Fruit fly (Drosophila melanogaster): ENCODE measurements around the gene Pebp1.
A peak's percentile ranks its signal among the peaks of the same experiment; 100 is the strongest.

Gene Pebp1

DNA sequence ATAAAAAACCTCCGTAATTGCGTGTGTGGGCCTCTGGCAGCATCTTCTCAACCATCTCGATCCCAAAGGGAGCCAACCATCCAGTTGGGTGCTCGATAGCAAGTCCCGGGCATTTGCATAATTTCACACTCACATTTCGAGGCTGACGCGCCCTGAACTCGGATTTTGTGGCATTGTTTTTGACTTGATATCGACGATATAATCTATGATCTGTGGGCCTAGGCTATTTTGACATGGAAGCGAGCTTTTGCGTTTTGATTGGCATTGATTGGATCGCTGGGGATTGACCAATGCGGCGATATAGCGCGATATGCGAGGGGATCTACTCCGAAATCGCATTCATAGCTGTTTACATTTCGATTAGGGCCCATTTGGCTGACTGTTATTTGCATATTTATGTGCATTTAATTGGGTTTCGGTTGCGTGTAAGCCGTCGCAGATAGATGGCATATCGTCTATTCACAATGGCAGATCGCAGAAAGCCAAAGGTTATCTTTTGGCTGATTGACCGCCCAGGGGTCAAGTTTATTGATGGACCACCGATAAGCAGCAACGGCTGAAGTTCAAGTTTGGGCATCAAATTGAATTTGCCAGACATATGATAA lies 33.5 kb upstream of the Pebp1 start:
- TF ChIP-seq Mnt (GFP tag; optimal IDR thresholded peaks at IDR 0.05) (no peak), bab1 (GFP tag; optimal IDR thresholded peaks at IDR 0.05) (no peak), Clk (GFP tag; optimal IDR thresholded peaks at IDR 0.05) (no peak), cnc (optimal IDR thresholded peaks at IDR 0.05) (no peak)

dm6 chr3R:22436050-22436449 lies 29.8 kb upstream of the Pebp1 start, which contains the start of gene CG13847:
CG13847 (minus strand) TSS chr3R:22436150.
- TF ChIP-seq Mnt (GFP tag; optimal IDR thresholded peaks at IDR 0.05): no peak
- no peak for TF ChIP-seq CG11617 (GFP tag; optimal IDR thresholded peaks at IDR 0.05)
- no peak for TF ChIP-seq bab1 (GFP tag; optimal IDR thresholded peaks at IDR 0.05)
- no peak for TF ChIP-seq kay (GFP tag; ENCODE audit: borderline replicate concordance)
- no peak for TF ChIP-seq CG1620 (GFP tag; optimal IDR thresholded peaks at IDR 0.05)
- no peak for TF ChIP-seq tj (GFP tag; optimal IDR thresholded peaks at IDR 0.05)
- TF ChIP-seq Crg-1 (GFP tag; optimal IDR thresholded peaks at IDR 0.05): no peak
- TF ChIP-seq ovo (GFP tag; optimal IDR thresholded peaks at IDR 0.05): no peak
- no peak for TF ChIP-seq Hr96 (GFP tag; optimal IDR thresholded peaks at IDR 0.05)
- no peak for TF ChIP-seq CG5204 (GFP tag; optimal IDR thresholded peaks at IDR 0.05)
- no peak for TF ChIP-seq CG14711 (tag; optimal IDR thresholded peaks at IDR 0.05)
- TF ChIP-seq CG7101 (tag; optimal IDR thresholded peaks at IDR 0.05): no peak
- no peak for TF ChIP-seq toe (GFP tag; optimal IDR thresholded peaks at IDR 0.05)
- no peak for TF ChIP-seq CG33017 (tag; optimal IDR thresholded peaks at IDR 0.05)
- no peak for TF ChIP-seq pad (GFP tag; optimal IDR thresholded peaks at IDR 0.05)
- no peak for TF ChIP-seq cic (GFP tag; optimal IDR thresholded peaks at IDR 0.05)
- TF ChIP-seq CG7045 (GFP tag; optimal IDR thresholded peaks at IDR 0.05): no peak
- TF ChIP-seq CG12768 (GFP tag; optimal IDR thresholded peaks at IDR 0.05): no peak
- no peak for TF ChIP-seq cnc (optimal IDR thresholded peaks at IDR 0.05)

dm6 chr3R:22438301-22438700 lies 27.5 kb upstream of the Pebp1 start:
- TF ChIP-seq ovo (GFP tag; optimal IDR thresholded peaks at IDR 0.05) (no peak), CG11617 (GFP tag; optimal IDR thresholded peaks at IDR 0.05) (no peak), CG14711 (tag; optimal IDR thresholded peaks at IDR 0.05) (no peak), bab1 (GFP tag; optimal IDR thresholded peaks at IDR 0.05) (no peak), CG5204 (GFP tag; optimal IDR thresholded peaks at IDR 0.05) (no peak), tj (GFP tag; optimal IDR thresholded peaks at IDR 0.05) (no peak), kay (GFP tag; ENCODE audit: borderline replicate concordance) (no peak), cic (GFP tag; optimal IDR thresholded peaks at IDR 0.05) (no peak), CG12768 (GFP tag; optimal IDR thresholded peaks at IDR 0.05) (no peak)

dm6 chr3R:22446493-22446892 lies 19.3 kb upstream of the Pebp1 start, which contains the start of gene CG12499:
CG12499 (minus strand) TSS chr3R:22446587.
- TF ChIP-seq kay (GFP tag; ENCODE audit: borderline replicate concordance) (peak; percentile 93), bab1 (GFP tag; optimal IDR thresholded peaks at IDR 0.05) (peak; percentile 3), Mnt (GFP tag; optimal IDR thresholded peaks at IDR 0.05) (peak; percentile 93), Crg-1 (GFP tag; optimal IDR thresholded peaks at IDR 0.05) (no peak)

dm6 chr3R:22447195-22447873 lies 18.5 kb upstream of the Pebp1 start, which contains the start of gene CG34288:
CG34288 (minus strand) TSS chr3R:22447263.
- TF ChIP-seq Hr96 (GFP tag; optimal IDR thresholded peaks at IDR 0.05) (peak; percentile 9), kay (GFP tag; ENCODE audit: borderline replicate concordance) (peak; percentile 62), Mnt (GFP tag; optimal IDR thresholded peaks at IDR 0.05) (peak; percentile 75), CG33017 (tag; optimal IDR thresholded peaks at IDR 0.05) (peak; percentile 38), CG11617 (GFP tag; optimal IDR thresholded peaks at IDR 0.05) (no peak), pad (GFP tag; optimal IDR thresholded peaks at IDR 0.05) (peak; percentile 14), toe (GFP tag; optimal IDR thresholded peaks at IDR 0.05) (peak; percentile 15), CG7101 (tag; optimal IDR thresholded peaks at IDR 0.05) (peak; percentile 52), CG12768 (GFP tag; optimal IDR thresholded peaks at IDR 0.05) (peak; percentile 48), cic (GFP tag; optimal IDR thresholded peaks at IDR 0.05) (peak; percentile 87), CG7045 (GFP tag; optimal IDR thresholded peaks at IDR 0.05) (no peak), bab1 (GFP tag; optimal IDR thresholded peaks at IDR 0.05) (no peak), CG5204 (GFP tag; optimal IDR thresholded peaks at IDR 0.05) (no peak)

- TF ChIP-seq toe (GFP tag; optimal IDR thresholded peaks at IDR 0.05): no peak
- TF ChIP-seq pad (GFP tag; optimal IDR thresholded peaks at IDR 0.05): no peak
- TF ChIP-seq cic (GFP tag; optimal IDR thresholded peaks at IDR 0.05): peak; percentile 60
- no peak for TF ChIP-seq ovo (GFP tag; optimal IDR thresholded peaks at IDR 0.05)
- TF ChIP-seq CG7045 (GFP tag; optimal IDR thresholded peaks at IDR 0.05): no peak
- peak; percentile 15 for TF ChIP-seq CG7101 (tag; optimal IDR thresholded peaks at IDR 0.05)
- no peak for TF ChIP-seq kay (GFP tag; ENCODE audit: borderline replicate concordance)
- TF ChIP-seq Mnt (GFP tag; optimal IDR thresholded peaks at IDR 0.05): peak; percentile 79
- peak; percentile 27 for TF ChIP-seq Crg-1 (GFP tag; optimal IDR thresholded peaks at IDR 0.05)
- TF ChIP-seq CG11617 (GFP tag; optimal IDR thresholded peaks at IDR 0.05): peak; percentile 21
- peak; percentile 74 for TF ChIP-seq CG12768 (GFP tag; optimal IDR thresholded peaks at IDR 0.05)
- TF ChIP-seq cnc (optimal IDR thresholded peaks at IDR 0.05): no peak
- TF ChIP-seq Hr96 (GFP tag; optimal IDR thresholded peaks at IDR 0.05): peak; percentile 61
- TF ChIP-seq CG5204 (GFP tag; optimal IDR thresholded peaks at IDR 0.05): peak; percentile 8
- TF ChIP-seq CG14711 (tag; optimal IDR thresholded peaks at IDR 0.05): no peak
- peak; percentile 48 for TF ChIP-seq bab1 (GFP tag; optimal IDR thresholded peaks at IDR 0.05)
- no peak for TF ChIP-seq CG33017 (tag; optimal IDR thresholded peaks at IDR 0.05)
- TF ChIP-seq tj (GFP tag; optimal IDR thresholded peaks at IDR 0.05): no peak
- no peak for TF ChIP-seq Clk (GFP tag; optimal IDR thresholded peaks at IDR 0.05)
- TF ChIP-seq CG1620 (GFP tag; optimal IDR thresholded peaks at IDR 0.05): no peak
These were observed 18.0 kb upstream of the Pebp1 start, which contains the start of gene CG34376 for dm6 chr3R:22447874-22448254. CG34376 (plus strand) TSS chr3R:22448099.

All from whole organism, adult.